Fruit fly (Drosophila melanogaster) whole organism, prepupa: ENCODE results near the gene pyd.

Source experiments
- Blimp-1 ChIP-seq: fragments of 200-800 bp; sonication (Bioruptor generic); optimal IDR thresholded peaks from 3 replicates; lab custom pipeline; 2017; ENCODE audit warnings: missing biosample characterization, missing genetic modification characterization, mild to moderate bottlenecking, moderate library complexity, missing genetic modification reagents
- CG10631 ChIP-seq: fragments of 200-800 bp; sonication (Bioruptor generic); optimal IDR thresholded peaks from 2 replicates; lab custom pipeline; 2016; ENCODE audit warnings: missing biosample characterization, missing genetic modification characterization
- CG11294 ChIP-seq: fragments of 200-800 bp; sonication (Bioruptor generic); IDR thresholded peaks from 2 replicates; pipeline ENCODE4 v1.3.6; 2022; ENCODE audit warnings: missing biosample characterization, missing genetic modification characterization
- CG11902 ChIP-seq: fragments of 200-800 bp; sonication (Bioruptor generic); optimal IDR thresholded peaks from 3 replicates; lab custom pipeline; 2016; ENCODE audit warnings: missing biosample characterization, missing genetic modification characterization
- CG15336 ChIP-seq: fragments of 200-800 bp; sonication (Bioruptor generic); IDR thresholded peaks from 2 replicates; pipeline ENCODE4 v1.3.6; 2022; ENCODE audit warnings: missing biosample characterization, missing genetic modification characterization
- CG1621 ChIP-seq: fragments of 200-800 bp; sonication (Bioruptor generic); optimal IDR thresholded peaks from 3 replicates; lab custom pipeline; 2018; ENCODE audit warnings: missing biosample characterization, mild to moderate bottlenecking, missing genetic modification characterization
- CG3032 ChIP-seq: fragments of 200-800 bp; optimal IDR thresholded peaks from 2 replicates; lab custom pipeline; 2019; ENCODE audit warnings: missing biosample characterization, mild to moderate bottlenecking, missing genetic modification characterization, moderate library complexity
- CG31627 ChIP-seq: fragments of 200-800 bp; sonication (Bioruptor generic); optimal IDR thresholded peaks from 3 replicates; lab custom pipeline; 2016; ENCODE audit warnings: missing biosample characterization, missing genetic modification characterization
- CG32006 ChIP-seq: fragments of 200-800 bp; sonication (Bioruptor generic); optimal IDR thresholded peaks from 3 replicates; lab custom pipeline; 2017; ENCODE audit warnings: missing biosample characterization, mild to moderate bottlenecking, missing genetic modification characterization
- CG34406 ChIP-seq: fragments of 200-800 bp; sonication (Bioruptor generic); optimal IDR thresholded peaks from 3 replicates; lab custom pipeline; 2016; ENCODE audit warnings: missing biosample characterization, missing genetic modification characterization
- CG3919 ChIP-seq: fragments of 200-800 bp; sonication (Bioruptor generic); optimal IDR thresholded peaks from 3 replicates; lab custom pipeline; 2016; ENCODE audit warnings: missing biosample characterization, missing genetic modification characterization
- CG4318 ChIP-seq: fragments of 200-800 bp; sonication (Bioruptor generic); optimal IDR thresholded peaks from 3 replicates; lab custom pipeline; 2017; ENCODE audit warnings: missing biosample characterization, mild to moderate bottlenecking, missing genetic modification characterization
- CG6163 ChIP-seq: fragments of 200-800 bp; sonication (Bioruptor generic); IDR thresholded peaks from 3 replicates; pipeline ENCODE4 v1.3.6; 2022; ENCODE audit warnings: missing biosample characterization, missing genetic modification characterization
- CG6276 ChIP-seq: fragments of 200-800 bp; sonication (Bioruptor generic); optimal IDR thresholded peaks from 2 replicates; lab custom pipeline; 2017; ENCODE audit warnings: missing biosample characterization, mild to moderate bottlenecking, missing genetic modification characterization
- CG6792 ChIP-seq: fragments of 200-800 bp; sonication (Bioruptor generic); optimal IDR thresholded peaks from 3 replicates; lab custom pipeline; 2016; ENCODE audit warnings: missing biosample characterization, missing genetic modification characterization
- CG6808 ChIP-seq: fragments of 200-800 bp; sonication (Bioruptor generic); optimal IDR thresholded peaks from 3 replicates; lab custom pipeline; 2017; ENCODE audit warnings: missing biosample characterization, missing genetic modification characterization, mild to moderate bottlenecking, moderate library complexity, missing genetic modification reagents
- CG6854 ChIP-seq: fragments of 200-800 bp; sonication (Bioruptor generic); optimal IDR thresholded peaks from 2 replicates; lab custom pipeline; 2017; ENCODE audit warnings: missing biosample characterization, mild to moderate bottlenecking, missing genetic modification characterization
- CG7368 ChIP-seq: fragments of 200-800 bp; sonication (Bioruptor generic); optimal IDR thresholded peaks from 3 replicates; lab custom pipeline; 2016; ENCODE audit warnings: missing biosample characterization, missing genetic modification characterization
- CG8119 ChIP-seq: fragments of 200-800 bp; sonication (Bioruptor generic); IDR thresholded peaks from 3 replicates; pipeline ENCODE4 v1.3.6; 2022; ENCODE audit warnings: missing biosample characterization, missing genetic modification characterization
- CG8319 ChIP-seq: fragments of 200-800 bp; sonication (Bioruptor generic); optimal IDR thresholded peaks from 3 replicates; lab custom pipeline; 2016; ENCODE audit warnings: missing biosample characterization, missing genetic modification characterization
- Eip78C ChIP-seq: fragments of 200-800 bp; sonication (Bioruptor generic); peaks from one replicate; lab custom pipeline; 2016; ENCODE audit warnings: missing biosample characterization, missing genetic modification characterization
- Eip93F ChIP-seq: fragments of 200-800 bp; sonication (Bioruptor generic); optimal IDR thresholded peaks from 2 replicates; lab custom pipeline; 2016; ENCODE audit warnings: missing biosample characterization, mild to moderate bottlenecking, missing genetic modification characterization
- Ets21C ChIP-seq: fragments of 200-800 bp; sonication (Bioruptor generic); optimal IDR thresholded peaks from 3 replicates; lab custom pipeline; 2016; ENCODE audit warnings: missing biosample characterization, missing genetic modification characterization
- Gug ChIP-seq: fragments of 200-800 bp; sonication (Bioruptor generic); IDR thresholded peaks from 2 replicates; pipeline ENCODE4 v1.3.6; 2022; ENCODE audit warnings: missing biosample characterization, missing genetic modification characterization
- Hr38 ChIP-seq: sonication (Bioruptor generic); optimal IDR thresholded peaks from 2 replicates; lab custom pipeline; 2016; ENCODE audit warnings: missing biosample characterization, missing genetic modification characterization
- Hr39 ChIP-seq: fragments of 200-800 bp; sonication (Bioruptor generic); optimal IDR thresholded peaks from 2 replicates; lab custom pipeline; 2016; ENCODE audit warnings: missing biosample characterization, missing genetic modification characterization
- Met ChIP-seq: fragments of 200-800 bp; sonication (Bioruptor generic); optimal IDR thresholded peaks from 3 replicates; lab custom pipeline; 2016; ENCODE audit warnings: missing biosample characterization, missing genetic modification characterization
- OdsH ChIP-seq: fragments of 200-800 bp; sonication (Bioruptor generic); optimal IDR thresholded peaks from 3 replicates; lab custom pipeline; 2016; ENCODE audit warnings: missing biosample characterization, missing genetic modification characterization
- Smox ChIP-seq: fragments of 200-800 bp; sonication (Bioruptor generic); optimal IDR thresholded peaks from 3 replicates; lab custom pipeline; 2016; ENCODE audit warnings: missing biosample characterization, missing genetic modification characterization
- Sox102F ChIP-seq: fragments of 200-800 bp; sonication (Bioruptor generic); optimal IDR thresholded peaks from 2 replicates; lab custom pipeline; 2016; ENCODE audit warnings: missing biosample characterization, mild to moderate bottlenecking, missing genetic modification characterization
- achi ChIP-seq: fragments of 200-800 bp; sonication (Bioruptor generic); optimal IDR thresholded peaks from 3 replicates; lab custom pipeline; 2016; ENCODE audit warnings: missing biosample characterization, missing genetic modification characterization
- dac ChIP-seq: fragments of 200-800 bp; sonication (Bioruptor generic); optimal IDR thresholded peaks from 2 replicates; lab custom pipeline; 2017; ENCODE audit warnings: missing biosample characterization, mild to moderate bottlenecking, missing genetic modification characterization
- dsx ChIP-seq: fragments of 200-800 bp; optimal IDR thresholded peaks from 3 replicates; lab custom pipeline; 2019; ENCODE audit warnings: missing biosample characterization, mild to moderate bottlenecking, missing genetic modification characterization, moderate library complexity; ENCODE audit not compliant: poor library complexity, severe bottlenecking
- esn ChIP-seq: fragments of 200-800 bp; sonication (Bioruptor generic); optimal IDR thresholded peaks from 2 replicates; lab custom pipeline; 2016; ENCODE audit warnings: missing biosample characterization, mild to moderate bottlenecking, missing genetic modification characterization, moderate library complexity
- fd85E ChIP-seq: fragments of 200-800 bp; sonication (Bioruptor generic); optimal IDR thresholded peaks from 3 replicates; lab custom pipeline; 2016; ENCODE audit warnings: missing biosample characterization, missing genetic modification characterization
- lz ChIP-seq: fragments of 200-800 bp; sonication (Bioruptor generic); optimal IDR thresholded peaks from 3 replicates; lab custom pipeline; 2016; ENCODE audit warnings: missing biosample characterization, missing genetic modification characterization
- net ChIP-seq: fragments of 200-800 bp; sonication (Bioruptor generic); optimal IDR thresholded peaks from 3 replicates; lab custom pipeline; 2016; ENCODE audit warnings: missing biosample characterization, missing genetic modification characterization
- pdm3 ChIP-seq: fragments of 200-800 bp; sonication (Bioruptor generic); optimal IDR thresholded peaks from 3 replicates; lab custom pipeline; 2016; ENCODE audit warnings: missing biosample characterization, missing genetic modification characterization
- salr ChIP-seq, 2 experiments: fragments of 200-800 bp; sonication (Bioruptor generic); optimal IDR thresholded peaks; 3 replicates each; lab custom pipeline; 2016 to 2018; ENCODE audit warnings: missing biosample characterization in 2 of 2, missing genetic modification characterization in 2 of 2, mild to moderate bottlenecking in 1 of 2
- spab ChIP-seq: fragments of 200-800 bp; sonication (Bioruptor generic); optimal IDR thresholded peaks from 2 replicates; lab custom pipeline; 2017; ENCODE audit warnings: missing biosample characterization, mild to moderate bottlenecking, missing genetic modification characterization, missing genetic modification reagents
- ss ChIP-seq, 2 experiments: fragments of 200-800 bp; sonication (Bioruptor generic); optimal IDR thresholded peaks; 2 replicates in 1 of 2; 3 replicates in 1 of 2; lab custom pipeline; 2017 to 2018; ENCODE audit warnings: mild to moderate bottlenecking in 2 of 2, missing biosample characterization in 2 of 2, missing genetic modification characterization in 2 of 2, moderate library complexity in 1 of 2
- svp ChIP-seq: fragments of 200-800 bp; sonication (Bioruptor generic); peaks from one replicate; lab custom pipeline; 2016; ENCODE audit warnings: missing biosample characterization, missing genetic modification characterization
- topi ChIP-seq: fragments of 200-800 bp; sonication (Bioruptor generic); optimal IDR thresholded peaks from 3 replicates; lab custom pipeline; 2016; ENCODE audit warnings: missing biosample characterization, missing genetic modification characterization
- vri ChIP-seq: fragments of 200-800 bp; sonication (Bioruptor generic); optimal IDR thresholded peaks from 3 replicates; lab custom pipeline; 2016; ENCODE audit warnings: missing biosample characterization, mild to moderate bottlenecking, missing genetic modification characterization

pyd gene

dm6 chr3R:8947757-8948428 is 16.2 kb upstream of the pyd start (continued):
- TF ChIP-seq CG10631 (GFP tag; lab: Kevin White, UChicago) (peak; percentile 2), CG7368 (GFP tag; lab: Kevin White, UChicago) (no peak), Met (no peak)

- TF ChIP-seq vri (no peak), OdsH (GFP tag; lab: Kevin White, UChicago) (no peak)
Observed at dm6 chr3R:8946429-8946828, 14.7 kb upstream of the pyd start.

dm6 chr3R:8945502-8946324 is 14.0 kb upstream of the pyd start:
- TF ChIP-seq CG3919 (peak; percentile 92), CG4318 (GFP tag; lab: Kevin White, UChicago) (peak; percentile 84), vri (peak; percentile 78), CG34406 (peak; percentile 94), CG11902 (GFP tag; lab: Kevin White, UChicago) (peak; percentile 86), CG6276 (GFP tag; lab: Kevin White, UChicago) (peak; percentile 91), svp (peak; percentile 94), achi (GFP tag; lab: Kevin White, UChicago) (peak; percentile 94), Hr39 (GFP tag; lab: Kevin White, UChicago) (peak; percentile 66), topi (GFP tag; lab: Kevin White, UChicago) (peak; percentile 91), CG1621 (peak; percentile 74), dac (GFP tag; lab: Kevin White, UChicago) (peak; percentile 88), dsx (GFP tag; lab: Kevin White, UChicago) (peak; percentile 90), fd85E (GFP tag; lab: Kevin White, UChicago) (peak; percentile 59), Hr38 (GFP tag; lab: Kevin White, UChicago) (no peak), net (GFP tag; lab: Kevin White, UChicago) (peak; percentile 93), CG3032 (peak; percentile 87), Gug (GFP tag; lab: Robert Waterston, UW) (peak; percentile 72), pdm3 (GFP tag; lab: Kevin White, UChicago) (peak; percentile 88), salr (GFP tag; optimal IDR thresholded peaks at IDR 0.05; lab: Kevin White, UChicago) (peak; percentile 20 to 89), CG6792 (GFP tag; lab: Kevin White, UChicago) (peak; percentile 92), CG10631 (GFP tag; lab: Kevin White, UChicago) (peak; percentile 90), Eip78C (GFP tag; lab: Kevin White, UChicago) (peak; percentile 98), Blimp-1 (GFP tag; lab: Kevin White, UChicago) (peak; percentile 78), CG6808 (GFP tag; lab: Kevin White, UChicago) (peak; percentile 91), lz (GFP tag; lab: Kevin White, UChicago) (peak; percentile 84), OdsH (GFP tag; lab: Kevin White, UChicago) (peak; percentile 90), Sox102F (peak; percentile 93), CG15336 (GFP tag; lab: Robert Waterston, UW) (peak; percentile 96), CG11294 (peak; percentile 59), CG8119 (GFP tag; lab: Robert Waterston, UW) (peak; percentile 96), Ets21C (GFP tag; lab: Kevin White, UChicago) (peak; percentile 71), esn (GFP tag; lab: Kevin White, UChicago) (peak; percentile 93), Eip93F (GFP tag; lab: Kevin White, UChicago) (peak; percentile 81), CG6854 (GFP tag; lab: Kevin White, UChicago) (peak; percentile 80), Smox (GFP tag; lab: Kevin White, UChicago) (peak; percentile 89), spab (GFP tag; lab: Kevin White, UChicago) (peak; percentile 82), ss (GFP tag; optimal IDR thresholded peaks at IDR 0.05; lab: Kevin White, UChicago) (peak; percentile 89 to 92), CG31627 (GFP tag; lab: Kevin White, UChicago) (peak; percentile 71), CG32006 (GFP tag; lab: Kevin White, UChicago) (peak; percentile 95), CG8319 (GFP tag; lab: Kevin White, UChicago) (peak; percentile 55), CG7368 (GFP tag; lab: Kevin White, UChicago) (peak; percentile 80), CG6163 (GFP tag; lab: Robert Waterston, UW) (peak; percentile 83)
